Fruit fly (Drosophila melanogaster): ENCODE data around the gene Pvf3.
A peak's percentile ranks its signal among the peaks of the same experiment; 100 is the strongest.

The Pvf3 gene

dm6 chr2L:7065687-7066086, 91.8 kb downstream of the Pvf3 start, which contains the start of gene Nuf2:
Nuf2 (minus strand) TSS chr2L:7065837.
- TF ChIP-seq CG1621 (tag; optimal IDR thresholded peaks at IDR 0.05) (peak; percentile 98), CG6854 (GFP tag; optimal IDR thresholded peaks at IDR 0.05) (no peak), dsx (GFP tag; optimal IDR thresholded peaks at IDR 0.05; ENCODE audit: poor library complexity, severe bottlenecking) (peak; percentile 12)

dm6 chr2L:7063721-7064179, 93.7 kb downstream of the Pvf3 start, which contains the start of gene Sem1:
Sem1 (plus strand) TSS chr2L:7063986.
- TF ChIP-seq esn (GFP tag; optimal IDR thresholded peaks at IDR 0.05): peak; percentile 12
- no peak for TF ChIP-seq Hr39 (GFP tag; optimal IDR thresholded peaks at IDR 0.05)
- TF ChIP-seq fd85E (GFP tag; optimal IDR thresholded peaks at IDR 0.05): no peak
- TF ChIP-seq net (GFP tag; optimal IDR thresholded peaks at IDR 0.05): no peak
- no peak for TF ChIP-seq CG3032 (tag; optimal IDR thresholded peaks at IDR 0.05)
- no peak for TF ChIP-seq CG10631 (GFP tag; optimal IDR thresholded peaks at IDR 0.05)
- no peak for TF ChIP-seq fkh (GFP tag; optimal IDR thresholded peaks at IDR 0.05)
- no peak for TF ChIP-seq Smox (GFP tag; optimal IDR thresholded peaks at IDR 0.05)
- TF ChIP-seq Ets96B (tag; optimal IDR thresholded peaks at IDR 0.05): no peak
- TF ChIP-seq dsx (GFP tag; optimal IDR thresholded peaks at IDR 0.05; ENCODE audit: poor library complexity, severe bottlenecking): no peak
- peak; percentile 24 for TF ChIP-seq topi (GFP tag; optimal IDR thresholded peaks at IDR 0.05)
- TF ChIP-seq CG6808 (GFP tag; optimal IDR thresholded peaks at IDR 0.05): peak; percentile 85
- TF ChIP-seq OdsH (GFP tag; optimal IDR thresholded peaks at IDR 0.05): no peak

dm6 chr2L:7060751-7061150, 96.7 kb downstream of the Pvf3 start, which contains the start of gene Mst27D:
Mst27D (minus strand) TSS chr2L:7060851.
- TF ChIP-seq CG1621 (tag; optimal IDR thresholded peaks at IDR 0.05) (no peak), ss (GFP tag; optimal IDR thresholded peaks at IDR 0.05) (no peak), achi (GFP tag; optimal IDR thresholded peaks at IDR 0.05) (no peak), Blimp-1 (GFP tag; optimal IDR thresholded peaks at IDR 0.05) (no peak), CG6276 (GFP tag; optimal IDR thresholded peaks at IDR 0.05) (no peak), CG7368 (GFP tag; optimal IDR thresholded peaks at IDR 0.05) (no peak), CG10669 (GFP tag; optimal IDR thresholded peaks at IDR 0.05) (no peak)

dm6 chr2L:7056189-7056926, 101.1 kb downstream of the Pvf3 start, which contains the start of gene Mnn1:
Mnn1 (plus strand) TSS chr2L:7056301.
- no peak for TF ChIP-seq achi (GFP tag; optimal IDR thresholded peaks at IDR 0.05)
- no peak for TF ChIP-seq CG1621 (tag; optimal IDR thresholded peaks at IDR 0.05)
- peak; percentile 99 for TF ChIP-seq vri (GFP tag; optimal IDR thresholded peaks at IDR 0.05)
- no peak for TF ChIP-seq CG34406 (GFP tag; optimal IDR thresholded peaks at IDR 0.05)
- TF ChIP-seq Ets21C (GFP tag; optimal IDR thresholded peaks at IDR 0.05): no peak
- peak; percentile 30 for TF ChIP-seq CG3032 (tag; optimal IDR thresholded peaks at IDR 0.05)
- no peak for TF ChIP-seq fkh (GFP tag; optimal IDR thresholded peaks at IDR 0.05)
- peak; percentile 46 for TF ChIP-seq Sox14 (GFP tag; optimal IDR thresholded peaks at IDR 0.05)
- peak; percentile 28 for TF ChIP-seq lz (GFP tag; optimal IDR thresholded peaks at IDR 0.05)
- no peak for TF ChIP-seq dsx (GFP tag; optimal IDR thresholded peaks at IDR 0.05; ENCODE audit: poor library complexity, severe bottlenecking)
- no peak for TF ChIP-seq CG6792 (GFP tag; optimal IDR thresholded peaks at IDR 0.05)
- no peak for TF ChIP-seq CG32006 (GFP tag; optimal IDR thresholded peaks at IDR 0.05)
- no peak for TF ChIP-seq Met (GFP tag; optimal IDR thresholded peaks at IDR 0.05)
- TF ChIP-seq CG6808 (GFP tag; optimal IDR thresholded peaks at IDR 0.05): no peak
- TF ChIP-seq eg (GFP tag; IDR thresholded peaks at IDR 0.05): no peak
- no peak for TF ChIP-seq Lpt (GFP tag; optimal IDR thresholded peaks at IDR 0.05)
- no peak for TF ChIP-seq Ets96B (tag; optimal IDR thresholded peaks at IDR 0.05)
- no peak for TF ChIP-seq CG9139 (GFP tag; optimal IDR thresholded peaks at IDR 0.05)
- TF ChIP-seq Hr38 (GFP tag; optimal IDR thresholded peaks at IDR 0.05): no peak
- TF ChIP-seq Eip93F (GFP tag; optimal IDR thresholded peaks at IDR 0.05): peak; percentile 63
- peak; percentile 77 for TF ChIP-seq Blimp-1 (GFP tag; optimal IDR thresholded peaks at IDR 0.05)
- no peak for TF ChIP-seq CG8319 (GFP tag; optimal IDR thresholded peaks at IDR 0.05)
- TF ChIP-seq spab (GFP tag; optimal IDR thresholded peaks at IDR 0.05): no peak
- TF ChIP-seq fd85E (GFP tag; optimal IDR thresholded peaks at IDR 0.05): no peak
- TF ChIP-seq CG6163 (GFP tag; IDR thresholded peaks at IDR 0.05): no peak; the same call in 2 of the 3 replicates
- no peak for TF ChIP-seq Hr39 (GFP tag; optimal IDR thresholded peaks at IDR 0.05)
- no peak for TF ChIP-seq ss (GFP tag; optimal IDR thresholded peaks at IDR 0.05)
- TF ChIP-seq fd59A (GFP tag; optimal IDR thresholded peaks at IDR 0.05): no peak
- TF ChIP-seq Sox102F (GFP tag; optimal IDR thresholded peaks at IDR 0.05): no peak
- no peak for TF ChIP-seq Sox15 (GFP tag; optimal IDR thresholded peaks at IDR 0.05)
- TF ChIP-seq dac (GFP tag; optimal IDR thresholded peaks at IDR 0.05): no peak
- TF ChIP-seq CG4318 (GFP tag; optimal IDR thresholded peaks at IDR 0.05): no peak
